Fruit fly (Drosophila melanogaster) whole organism, embryonic: Measurements from ENCODE around the gene Pop5.

Source experiments
- B-H1 ChIP-seq: fragments of 200-800 bp; sonication (Bioruptor generic); IDR thresholded peaks from 3 replicates; pipeline ENCODE4 v1.3.6; 2022; ENCODE audit warnings: missing biosample characterization, missing genetic modification characterization
- CG11247 ChIP-seq: fragments of 200-800 bp; sonication (Bioruptor generic); IDR thresholded peaks from 2 replicates; pipeline ENCODE4 v1.3.6; 2022; ENCODE audit warnings: missing biosample characterization, missing genetic modification characterization
- CG11398 ChIP-seq: fragments of 200-800 bp; sonication (Bioruptor generic); optimal IDR thresholded peaks from 2 replicates; lab custom pipeline; 2016; ENCODE audit warnings: missing biosample characterization, missing genetic modification characterization
- CG11504 ChIP-seq: fragments of 200-800 bp; sonication (Bioruptor generic); optimal IDR thresholded peaks from 3 replicates; lab custom pipeline; 2019; ENCODE audit warnings: missing biosample characterization, mild to moderate bottlenecking, missing genetic modification characterization, moderate library complexity
- CG12071 ChIP-seq: fragments of 200-800 bp; sonication (Bioruptor generic); optimal IDR thresholded peaks from 3 replicates; lab custom pipeline; 2018; ENCODE audit warnings: missing biosample characterization, mild to moderate bottlenecking, missing genetic modification characterization
- CG14667 ChIP-seq: fragments of 200-800 bp; sonication (Bioruptor generic); IDR thresholded peaks from 2 replicates; pipeline ENCODE4 v1.3.6; 2022; ENCODE audit warnings: missing biosample characterization, missing genetic modification characterization
- CG15073 ChIP-seq: fragments of 200-800 bp; sonication (Bioruptor generic); optimal IDR thresholded peaks from 2 replicates; lab custom pipeline; 2016; ENCODE audit warnings: missing biosample characterization, missing genetic modification characterization
- CG15269 ChIP-seq: fragments of 200-800 bp; sonication (Bioruptor generic); optimal IDR thresholded peaks from 2 replicates; lab custom pipeline; 2018; ENCODE audit warnings: missing biosample characterization, mild to moderate bottlenecking, missing genetic modification characterization, moderate library complexity
- CG1529 ChIP-seq: fragments of 200-800 bp; sonication (Bioruptor generic); optimal IDR thresholded peaks from 3 replicates; lab custom pipeline; 2018; ENCODE audit warnings: missing biosample characterization, missing genetic modification characterization
- CG1647 ChIP-seq: fragments of 200-800 bp; sonication (Bioruptor generic); optimal IDR thresholded peaks from 3 replicates; lab custom pipeline; 2016; ENCODE audit warnings: missing biosample characterization, missing genetic modification characterization
- CG16813 ChIP-seq: fragments of 200-800 bp; sonication (Bioruptor generic); IDR thresholded peaks from 3 replicates; pipeline ENCODE4 v1.3.6; 2022; ENCODE audit warnings: missing biosample characterization, missing genetic modification characterization; ENCODE audit not compliant: partially characterized antibody
- CG17568 ChIP-seq: fragments of 200-800 bp; sonication (Bioruptor generic); optimal IDR thresholded peaks from 2 replicates; lab custom pipeline; 2018; ENCODE audit warnings: missing biosample characterization, mild to moderate bottlenecking, missing genetic modification characterization, moderate library complexity
- CG17802 ChIP-seq: fragments of 200-800 bp; sonication (Bioruptor generic); optimal IDR thresholded peaks from 2 replicates; lab custom pipeline; 2018; ENCODE audit warnings: missing biosample characterization, mild to moderate bottlenecking, missing genetic modification characterization, moderate library complexity
- CG18764 ChIP-seq: fragments of 200-800 bp; sonication (Bioruptor generic); optimal IDR thresholded peaks from 3 replicates; lab custom pipeline; 2016; ENCODE audit warnings: missing biosample characterization, missing genetic modification characterization
- CG2116 ChIP-seq: fragments of 200-800 bp; sonication (Bioruptor generic); optimal IDR thresholded peaks from 3 replicates; lab custom pipeline; 2018; ENCODE audit warnings: missing biosample characterization, mild to moderate bottlenecking, missing genetic modification characterization
- CG34376 ChIP-seq: fragments of 200-800 bp; sonication (Bioruptor generic); optimal IDR thresholded peaks from 2 replicates; lab custom pipeline; 2018; ENCODE audit warnings: missing biosample characterization, mild to moderate bottlenecking, missing genetic modification characterization
- CG4282 ChIP-seq: fragments of 200-800 bp; sonication (Bioruptor generic); optimal IDR thresholded peaks from 2 replicates; lab custom pipeline; 2016; ENCODE audit warnings: missing biosample characterization, missing genetic modification characterization
- CG6854 ChIP-seq: fragments of 200-800 bp; sonication (Bioruptor generic); optimal IDR thresholded peaks from 3 replicates; lab custom pipeline; 2017; ENCODE audit warnings: missing biosample characterization, mild to moderate bottlenecking, missing genetic modification characterization
- CG9817 ChIP-seq: fragments of 200-800 bp; sonication (Bioruptor generic); optimal IDR thresholded peaks from 2 replicates; lab custom pipeline; 2018; ENCODE audit warnings: missing biosample characterization, mild to moderate bottlenecking, missing genetic modification characterization, moderate library complexity
- Camta ChIP-seq: fragments of 200-800 bp; sonication (Bioruptor generic); optimal IDR thresholded peaks from 2 replicates; lab custom pipeline; 2016; ENCODE audit warnings: missing biosample characterization, missing genetic modification characterization
- Doc3 ChIP-seq: fragments of 200-800 bp; sonication (Bioruptor generic); IDR thresholded peaks from 3 replicates; pipeline ENCODE4 v1.3.6; 2022; ENCODE audit warnings: missing biosample characterization, missing genetic modification characterization; ENCODE audit not compliant: partially characterized antibody
- HLH3B ChIP-seq: fragments of 200-800 bp; sonication (Bioruptor generic); IDR thresholded peaks from 2 replicates; pipeline ENCODE4 v1.3.6; 2022; ENCODE audit warnings: missing biosample characterization, missing genetic modification characterization
- HLHmδ ChIP-seq: fragments of 200-800 bp; sonication (Bioruptor generic); optimal IDR thresholded peaks from 2 replicates; lab custom pipeline; 2018; ENCODE audit warnings: missing biosample characterization, mild to moderate bottlenecking, missing genetic modification characterization, moderate library complexity
- Hey ChIP-seq: fragments of 200-800 bp; sonication (Bioruptor generic); optimal IDR thresholded peaks from 3 replicates; lab custom pipeline; 2018; ENCODE audit warnings: missing biosample characterization, mild to moderate bottlenecking, missing genetic modification characterization
- Meics ChIP-seq: fragments of 200-800 bp; sonication (Bioruptor generic); optimal IDR thresholded peaks from 2 replicates; lab custom pipeline; 2017; ENCODE audit warnings: missing biosample characterization, mild to moderate bottlenecking, missing genetic modification characterization
- Myb ChIP-seq: fragments of 200-800 bp; sonication (Bioruptor generic); optimal IDR thresholded peaks from 2 replicates; lab custom pipeline; 2016; ENCODE audit warnings: missing biosample characterization, missing genetic modification characterization
- Neu2 ChIP-seq: fragments of 200-800 bp; sonication (Bioruptor generic); optimal IDR thresholded peaks from 3 replicates; lab custom pipeline; 2016; ENCODE audit warnings: missing biosample characterization, missing genetic modification characterization, borderline replicate concordance
- Oli ChIP-seq: fragments of 200-800 bp; sonication (Bioruptor generic); optimal IDR thresholded peaks from 2 replicates; lab custom pipeline; 2018; ENCODE audit warnings: missing biosample characterization, mild to moderate bottlenecking, missing genetic modification characterization, moderate library complexity
- Opbp ChIP-seq: fragments of 200-800 bp; sonication (Bioruptor generic); IDR thresholded peaks from 3 replicates; pipeline ENCODE4 v1.3.6; 2022; ENCODE audit warnings: missing biosample characterization, missing genetic modification characterization; ENCODE audit not compliant: partially characterized antibody
- Optix ChIP-seq: fragments of 200-800 bp; sonication (Bioruptor generic); IDR thresholded peaks from 3 replicates; pipeline ENCODE4 v1.3.6; 2022; ENCODE audit warnings: missing biosample characterization, missing genetic modification characterization
- Rx ChIP-seq: fragments of 200-800 bp; sonication (Bioruptor generic); IDR thresholded peaks from 2 replicates; pipeline ENCODE4 v1.3.6; 2022; ENCODE audit warnings: missing biosample characterization, missing genetic modification characterization
- ab ChIP-seq: fragments of 200-800 bp; sonication (Bioruptor generic); optimal IDR thresholded peaks from 2 replicates; lab custom pipeline; 2016; ENCODE audit warnings: missing biosample characterization, missing genetic modification characterization
- abd-A ChIP-seq: fragments of 200-800 bp; sonication (Bioruptor generic); optimal IDR thresholded peaks from 3 replicates; lab custom pipeline; 2019; ENCODE audit warnings: missing biosample characterization, mild to moderate bottlenecking, missing genetic modification characterization, moderate library complexity
- bcd ChIP-seq: fragments of 200-800 bp; sonication (Bioruptor generic); optimal IDR thresholded peaks from 2 replicates; lab custom pipeline; 2017; ENCODE audit warnings: missing biosample characterization, mild to moderate bottlenecking, missing genetic modification characterization
- bowl ChIP-seq: fragments of 200-800 bp; sonication (Bioruptor generic); IDR thresholded peaks from 2 replicates; pipeline ENCODE4 v1.3.6; 2022; ENCODE audit warnings: missing biosample characterization, missing genetic modification characterization
- br ChIP-seq: fragments of >200 bp; optimal IDR thresholded peaks from 2 replicates; lab custom pipeline; 2017
- da ChIP-seq: fragments of 200-800 bp; sonication (Bioruptor generic); optimal IDR thresholded peaks from 2 replicates; lab custom pipeline; 2016; ENCODE audit warnings: missing biosample characterization, missing genetic modification characterization
- emc ChIP-seq: fragments of 200-800 bp; sonication (Bioruptor generic); optimal IDR thresholded peaks from 2 replicates; lab custom pipeline; 2016; ENCODE audit warnings: missing biosample characterization, missing genetic modification characterization
- ewg ChIP-seq: fragments of 200-800 bp; sonication (Bioruptor generic); optimal IDR thresholded peaks from 3 replicates; lab custom pipeline; 2017; ENCODE audit warnings: mild to moderate bottlenecking, missing biosample characterization, missing genetic modification reagents, missing genetic modification characterization
- gem ChIP-seq: fragments of 200-800 bp; sonication (Bioruptor generic); optimal IDR thresholded peaks from 2 replicates; lab custom pipeline; 2019; ENCODE audit warnings: missing biosample characterization, mild to moderate bottlenecking, missing genetic modification characterization, moderate library complexity
- ind ChIP-seq: fragments of 200-800 bp; sonication (Bioruptor generic); optimal IDR thresholded peaks from 3 replicates; lab custom pipeline; 2016; ENCODE audit warnings: missing biosample characterization, missing genetic modification characterization
- jigr1 ChIP-seq: fragments of 200-800 bp; sonication (Bioruptor generic); IDR thresholded peaks from 3 replicates; pipeline ENCODE4 v1.3.6; 2022; ENCODE audit warnings: missing biosample characterization, missing genetic modification characterization
- kni ChIP-seq: fragments of 200-800 bp; sonication (Bioruptor generic); optimal IDR thresholded peaks from 3 replicates; lab custom pipeline; 2017; ENCODE audit warnings: mild to moderate bottlenecking, missing biosample characterization, missing genetic modification reagents, missing genetic modification characterization
- pnt ChIP-seq: fragments of 200-800 bp; sonication (Bioruptor generic); optimal IDR thresholded peaks from 3 replicates; lab custom pipeline; 2016; ENCODE audit warnings: missing biosample characterization, missing genetic modification characterization
- pros ChIP-seq: fragments of 200-800 bp; sonication (Bioruptor generic); optimal IDR thresholded peaks from 3 replicates; lab custom pipeline; 2019; ENCODE audit warnings: missing biosample characterization, mild to moderate bottlenecking, missing genetic modification characterization, moderate library complexity
- ranshi ChIP-seq: fragments of 200-800 bp; sonication (Bioruptor generic); IDR thresholded peaks from 2 replicates; pipeline ENCODE4 v1.3.6; 2022; ENCODE audit warnings: missing biosample characterization, missing genetic modification characterization
- row ChIP-seq: fragments of 200-800 bp; sonication (Bioruptor generic); IDR thresholded peaks from 3 replicates; pipeline ENCODE4 v1.3.6; 2022; ENCODE audit warnings: missing biosample characterization, missing genetic modification characterization
- schlank ChIP-seq: fragments of 200-800 bp; sonication (Bioruptor generic); optimal IDR thresholded peaks from 2 replicates; lab custom pipeline; 2018; ENCODE audit warnings: missing biosample characterization, mild to moderate bottlenecking, missing genetic modification characterization
- scrt ChIP-seq: fragments of 200-800 bp; sonication (Bioruptor generic); optimal IDR thresholded peaks from 2 replicates; lab custom pipeline; 2018; ENCODE audit warnings: missing biosample characterization, mild to moderate bottlenecking, missing genetic modification characterization, moderate library complexity
- unc-4 ChIP-seq: fragments of 200-800 bp; sonication (Bioruptor generic); IDR thresholded peaks from 2 replicates; pipeline ENCODE4 v1.3.6; 2022; ENCODE audit warnings: missing biosample characterization, missing genetic modification characterization; ENCODE audit not compliant: partially characterized antibody

Gene Pop5

dm6 chr3L:17004218-17004759 lies 40.5 kb downstream of the Pop5 start (continued):
- TF ChIP-seq CG14667 (GFP tag; lab: Robert Waterston, UW) (peak; percentile 76), CG15073 (GFP tag; lab: Kevin White, UChicago) (peak; percentile 35), CG16813 (GFP tag; lab: Robert Waterston, UW) (no peak), Myb (GFP tag; lab: Kevin White, UChicago) (peak; percentile 80), unc-4 (GFP tag; lab: Robert Waterston, UW) (no peak), CG1647 (GFP tag; lab: Kevin White, UChicago) (peak; percentile 86), da (GFP tag; lab: Kevin White, UChicago) (peak; percentile 78), Oli (tag; lab: Kevin White, UChicago) (peak; percentile 93), kni (GFP tag; lab: Kevin White, UChicago) (no peak), br (lab: Kevin White, UChicago) (no peak), CG6854 (GFP tag; lab: Kevin White, UChicago) (peak; percentile 73), bcd (GFP tag; lab: Kevin White, UChicago) (peak; percentile 89), CG9817 (tag; lab: Kevin White, UChicago) (peak; percentile 86), pros (GFP tag; lab: Kevin White, UChicago) (no peak), ab (GFP tag; lab: Kevin White, UChicago) (peak; percentile 54), CG2116 (GFP tag; lab: Kevin White, UChicago) (peak; percentile 48), CG11504 (tag; lab: Kevin White, UChicago) (peak; percentile 93), CG1529 (peak; percentile 70), Meics (peak; percentile 85), Opbp (GFP tag; lab: Robert Waterston, UW) (no peak), CG18764 (GFP tag; lab: Kevin White, UChicago) (peak; percentile 75), abd-A (tag; lab: Kevin White, UChicago) (peak; percentile 12), ranshi (GFP tag; lab: Robert Waterston, UW) (peak; percentile 83), gem (peak; percentile 94), HLHmδ (GFP tag; lab: Kevin White, UChicago) (peak; percentile 15), Hey (tag; lab: Kevin White, UChicago) (no peak), scrt (GFP tag; lab: Kevin White, UChicago) (peak; percentile 47), HLH3B (GFP tag; lab: Robert Waterston, UW) (peak; percentile 88), Rx (peak; percentile 80), schlank (tag; lab: Kevin White, UChicago) (peak; percentile 71), Camta (GFP tag; lab: Kevin White, UChicago) (peak; percentile 90), Optix (GFP tag; lab: Robert Waterston, UW) (peak; percentile 81), B-H1 (peak; percentile 73), CG34376 (GFP tag; lab: Kevin White, UChicago) (peak; percentile 61), emc (GFP tag; lab: Kevin White, UChicago) (peak; percentile 90), CG4282 (GFP tag; lab: Kevin White, UChicago) (peak; percentile 83), jigr1 (GFP tag; lab: Robert Waterston, UW) (peak; percentile 83), Neu2 (GFP tag; lab: Kevin White, UChicago) (peak; percentile 17), CG15269 (tag; lab: Kevin White, UChicago) (peak; percentile 92), CG11398 (GFP tag; lab: Kevin White, UChicago) (peak; percentile 87), CG12071 (peak; percentile 72), bowl (GFP tag; lab: Robert Waterston, UW) (peak; percentile 55; the same call in 1 of the 2 replicates), pnt (GFP tag; lab: Kevin White, UChicago) (peak; percentile 89), row (GFP tag; lab: Robert Waterston, UW) (peak; percentile 83), ind (GFP tag; lab: Kevin White, UChicago) (peak; percentile 85), ewg (peak; percentile 73), CG11247 (GFP tag; lab: Robert Waterston, UW) (peak; percentile 33; the same call in 1 of the 2 replicates), CG17802 (tag; lab: Kevin White, UChicago) (peak; percentile 31), CG17568 (GFP tag; lab: Kevin White, UChicago) (peak; percentile 72), Doc3 (GFP tag; lab: Robert Waterston, UW) (no peak)
